Worm (Caenorhabditis elegans): Measurements from ENCODE around the gene R09F10.1.
A peak's percentile ranks its signal among the peaks of the same experiment; 100 is the strongest.

R09F10.1 gene

DNA sequence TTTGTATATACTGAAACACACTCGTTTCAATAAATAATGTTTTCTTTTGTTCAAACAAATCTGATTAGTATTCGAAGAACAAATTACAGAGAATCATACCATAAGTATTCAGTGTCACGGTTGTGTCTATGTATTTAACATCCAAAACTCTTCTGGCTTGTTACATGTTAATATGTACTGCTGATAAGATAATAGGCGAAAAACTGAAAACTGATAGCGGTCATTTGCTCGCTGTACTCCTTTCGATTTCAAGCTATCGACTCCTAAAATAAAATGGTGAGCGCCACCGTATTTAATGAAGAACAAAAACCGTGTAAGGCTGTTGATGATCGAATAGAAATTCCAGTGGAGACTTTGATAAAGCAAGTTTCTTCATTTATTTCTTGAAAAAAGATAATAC is at the start of gene R09F10.1:
TSS of gene R09F10.1 (plus strand) at position 222 of the 400 bp plus-strand sequence.
- TF ChIP-seq hnd-1 (tag; optimal IDR thresholded peaks at IDR 0.05) (no peak), tbx-11 (GFP tag; IDR thresholded peaks at IDR 0.05) (no peak), sea-1 (GFP tag; conservative IDR thresholded peaks at IDR 0.05) (no peak), hmg-4 (GFP tag; optimal IDR thresholded peaks at IDR 0.05) (no peak), tra-4 (tag; optimal IDR thresholded peaks at IDR 0.05) (no peak), pes-1 (GFP tag; IDR thresholded peaks at IDR 0.05) (no peak), B0310.2 (tag; optimal IDR thresholded peaks at IDR 0.05) (no peak), aly-1 (tag; optimal IDR thresholded peaks at IDR 0.05) (no peak), scrt-1 (GFP tag; IDR thresholded peaks at IDR 0.05) (no peak)

- no peak for TF ChIP-seq tbx-11 (GFP tag; IDR thresholded peaks at IDR 0.05)
- no peak for TF ChIP-seq tra-4 (tag; optimal IDR thresholded peaks at IDR 0.05)
- TF ChIP-seq F13C5.2 (tag; optimal IDR thresholded peaks at IDR 0.05): no peak
- no peak for TF ChIP-seq pes-1 (GFP tag; IDR thresholded peaks at IDR 0.05)
- TF ChIP-seq B0310.2 (tag; optimal IDR thresholded peaks at IDR 0.05): no peak
- TF ChIP-seq hmg-4 (GFP tag; optimal IDR thresholded peaks at IDR 0.05): no peak
- no peak for TF ChIP-seq ceh-36 (tag; optimal IDR thresholded peaks at IDR 0.05)
- TF ChIP-seq hmbx-1 (tag; optimal IDR thresholded peaks at IDR 0.05): no peak
- no peak for TF ChIP-seq sea-1 (GFP tag; conservative IDR thresholded peaks at IDR 0.05)
- TF ChIP-seq tbx-37 (GFP tag; conservative IDR thresholded peaks at IDR 0.05): no peak
- no peak for TF ChIP-seq scrt-1 (GFP tag; IDR thresholded peaks at IDR 0.05)
These were observed 48.5 kb upstream of the R09F10.1 start, which contains the start of gene ksr-1 for ce11 chrX:8274869-8275268. TSS of gene ksr-1 (plus strand) at chrX:8275169.

DNA sequence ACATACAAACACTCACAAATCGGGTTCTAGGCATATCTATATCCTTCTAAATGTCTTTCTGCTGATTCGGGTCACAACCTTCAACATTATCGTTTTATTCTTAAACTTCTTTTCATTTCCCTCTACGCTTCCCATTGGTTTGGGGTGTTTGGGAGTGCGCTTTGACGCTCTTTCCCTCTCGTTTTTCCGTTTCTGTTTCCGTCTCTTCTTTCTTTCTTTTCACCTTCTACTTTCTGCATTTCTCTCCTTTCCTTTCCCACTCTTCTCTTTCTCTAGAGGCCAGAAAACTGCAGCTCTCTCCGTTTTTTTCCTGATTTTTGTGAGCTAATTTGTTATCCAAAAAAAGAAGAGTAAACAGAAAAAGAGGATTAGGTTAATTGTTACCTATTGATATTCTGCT is 47.1 kb upstream of the R09F10.1 start:
- no peak for TF ChIP-seq ets-7 (tag; optimal IDR thresholded peaks at IDR 0.05)
- no peak for TF ChIP-seq F13C5.2 (tag; optimal IDR thresholded peaks at IDR 0.05)
- no peak for TF ChIP-seq hmbx-1 (tag; optimal IDR thresholded peaks at IDR 0.05)
- no peak for TF ChIP-seq hnd-1 (tag; optimal IDR thresholded peaks at IDR 0.05)

- TF ChIP-seq pes-1 (GFP tag; IDR thresholded peaks at IDR 0.05) (no peak), sea-1 (GFP tag; conservative IDR thresholded peaks at IDR 0.05) (no peak), hnd-1 (tag; optimal IDR thresholded peaks at IDR 0.05) (no peak), tra-4 (tag; optimal IDR thresholded peaks at IDR 0.05) (no peak), scrt-1 (GFP tag; IDR thresholded peaks at IDR 0.05) (no peak)
These were observed 46.4 kb upstream of the R09F10.1 start for ce11 chrX:8276984-8277383.

DNA sequence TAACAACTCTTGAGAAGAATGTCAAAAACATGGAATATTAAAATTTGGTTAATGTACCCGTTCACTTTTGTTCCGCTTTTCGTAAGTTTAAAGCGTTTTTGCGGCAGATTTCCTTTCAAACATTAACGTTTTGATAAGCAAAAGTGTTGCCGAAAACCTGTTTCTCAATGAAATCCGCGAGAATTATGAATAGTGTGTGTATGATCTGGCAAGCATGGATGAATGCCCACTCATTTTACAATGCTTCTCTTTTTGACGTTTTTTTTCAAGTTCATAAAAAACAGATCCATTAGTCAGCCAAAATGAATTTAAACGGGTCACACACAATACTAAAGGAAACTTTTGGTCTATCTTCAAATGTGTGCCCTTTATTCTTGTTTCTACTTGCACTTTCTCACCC is 39.4 kb upstream of the R09F10.1 start:
- TF ChIP-seq ama-1 (optimal IDR thresholded peaks at IDR 0.05): no peak
- no peak for TF ChIP-seq sea-1 (GFP tag; conservative IDR thresholded peaks at IDR 0.05)
- no peak for TF ChIP-seq ceh-13 (GFP tag; optimal IDR thresholded peaks at IDR 0.05)
- TF ChIP-seq tbx-11 (GFP tag; IDR thresholded peaks at IDR 0.05): no peak
- no peak for TF ChIP-seq tbx-37 (GFP tag; conservative IDR thresholded peaks at IDR 0.05)
- TF ChIP-seq B0310.2 (tag; optimal IDR thresholded peaks at IDR 0.05): no peak
- no peak for TF ChIP-seq tra-4 (tag; optimal IDR thresholded peaks at IDR 0.05)

DNA sequence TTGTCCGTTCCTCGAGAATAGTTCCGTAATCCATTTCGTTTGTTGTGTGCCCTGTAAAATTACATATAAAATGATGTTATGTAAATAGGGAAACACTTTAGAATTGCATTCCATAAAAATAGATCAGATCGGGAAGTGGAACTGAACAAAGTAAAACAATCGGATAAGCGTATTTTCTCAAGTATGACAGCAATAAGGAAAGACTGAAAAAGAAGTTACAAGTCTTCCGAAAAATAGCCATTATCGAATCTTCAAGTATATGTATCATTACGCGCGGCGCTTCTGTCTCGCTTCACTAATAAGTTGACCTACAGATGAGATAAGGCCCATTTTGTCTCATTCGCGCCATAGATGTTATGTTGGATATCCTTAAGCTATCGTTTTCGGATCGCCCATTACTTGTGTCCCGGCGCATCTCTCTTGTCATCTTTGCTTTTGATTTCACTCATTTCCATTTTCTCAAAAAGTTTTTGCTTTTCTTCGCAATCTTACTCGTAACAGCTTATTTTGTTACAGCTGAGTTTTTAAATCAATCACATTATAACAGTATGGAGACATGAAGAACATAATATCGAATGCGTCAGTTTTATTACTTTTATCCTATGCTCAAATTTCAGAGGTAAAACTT is 38.1 kb upstream of the R09F10.1 start, which contains the start of the genes fis-2 and F13B9.2:
TSS of gene fis-2 (minus strand) at position 51 of the 628 bp plus-strand sequence.
TSS of gene F13B9.2 (plus strand) at position 515 of the 628 bp plus-strand sequence.
- TF ChIP-seq tbx-37 (GFP tag; conservative IDR thresholded peaks at IDR 0.05) (no peak), tbx-11 (GFP tag; IDR thresholded peaks at IDR 0.05) (no peak), hnd-1 (tag; optimal IDR thresholded peaks at IDR 0.05) (no peak), F13C5.2 (tag; optimal IDR thresholded peaks at IDR 0.05) (no peak), ama-1 (optimal IDR thresholded peaks at IDR 0.05) (no peak), hmg-4 (GFP tag; optimal IDR thresholded peaks at IDR 0.05) (no peak), B0310.2 (tag; optimal IDR thresholded peaks at IDR 0.05) (no peak)

- no peak for TF ChIP-seq hnd-1 (tag; optimal IDR thresholded peaks at IDR 0.05)
- no peak for TF ChIP-seq ets-7 (tag; optimal IDR thresholded peaks at IDR 0.05)
- TF ChIP-seq aly-1 (tag; optimal IDR thresholded peaks at IDR 0.05): no peak
- no peak for TF ChIP-seq sea-1 (GFP tag; conservative IDR thresholded peaks at IDR 0.05)
- no peak for TF ChIP-seq ceh-36 (tag; optimal IDR thresholded peaks at IDR 0.05)
- no peak for TF ChIP-seq ama-1 (optimal IDR thresholded peaks at IDR 0.05)
- no peak for TF ChIP-seq pes-1 (GFP tag; IDR thresholded peaks at IDR 0.05)
- no peak for TF ChIP-seq F13C5.2 (tag; optimal IDR thresholded peaks at IDR 0.05)
- TF ChIP-seq hmg-4 (GFP tag; optimal IDR thresholded peaks at IDR 0.05): no peak
- no peak for TF ChIP-seq ceh-13 (GFP tag; optimal IDR thresholded peaks at IDR 0.05)
These were observed 37.2 kb upstream of the R09F10.1 start for ce11 chrX:8286164-8286563.

- no peak for TF ChIP-seq ets-7 (tag; optimal IDR thresholded peaks at IDR 0.05)
- peak; percentile 67 for TF ChIP-seq hmg-4 (GFP tag; optimal IDR thresholded peaks at IDR 0.05)
- no peak for TF ChIP-seq aly-1 (tag; optimal IDR thresholded peaks at IDR 0.05)
- TF ChIP-seq hmbx-1 (tag; optimal IDR thresholded peaks at IDR 0.05): no peak
- no peak for TF ChIP-seq tra-4 (tag; optimal IDR thresholded peaks at IDR 0.05)
- TF ChIP-seq B0310.2 (tag; optimal IDR thresholded peaks at IDR 0.05): no peak
- 0 out of 2 replicates have a peak, but pooled peaks have one; percentile 2 for TF ChIP-seq flt-1 (GFP tag; IDR thresholded peaks at IDR 0.05)
- no peak; the same call in 1 of the 2 replicates for TF ChIP-seq tbx-37 (GFP tag; conservative IDR thresholded peaks at IDR 0.05)
- TF ChIP-seq ceh-36 (tag; optimal IDR thresholded peaks at IDR 0.05): no peak
- TF ChIP-seq F13C5.2 (tag; optimal IDR thresholded peaks at IDR 0.05): peak; percentile 0
- no peak for TF ChIP-seq sea-1 (GFP tag; conservative IDR thresholded peaks at IDR 0.05)
- no peak for TF ChIP-seq ama-1 (optimal IDR thresholded peaks at IDR 0.05)
- TF ChIP-seq scrt-1 (GFP tag; IDR thresholded peaks at IDR 0.05): no peak
- no peak for TF ChIP-seq hnd-1 (tag; optimal IDR thresholded peaks at IDR 0.05)
- TF ChIP-seq pes-1 (GFP tag; IDR thresholded peaks at IDR 0.05): no peak
- TF ChIP-seq tbx-11 (GFP tag; IDR thresholded peaks at IDR 0.05): no peak
- TF ChIP-seq ceh-13 (GFP tag; optimal IDR thresholded peaks at IDR 0.05): no peak
These were observed 36.6 kb upstream of the R09F10.1 start, which contains the start of gene sec-16A.2 for ce11 chrX:8286740-8287299. TSS of gene sec-16A.2 (plus strand) at chrX:8287249.

Data from whole organism, early embryonic.